Worm (Caenorhabditis elegans) whole organism, late embryonic: ENCODE results near the gene C29F7.1.

Source experiments
- K09A11.1 ChIP-seq: sonication (generic microtip); optimal IDR thresholded peaks from 2 replicates; lab custom pipeline; 2017; ENCODE audit warnings: antibody characterized with exemption, mild to moderate bottlenecking, missing genetic modification characterization, missing compliant biosample characterization; ENCODE audit not compliant: insufficient read depth
- ceh-34 ChIP-seq: sonication (generic microtip); optimal IDR thresholded peaks from 2 replicates; lab custom pipeline; 2016; ENCODE audit warnings: mild to moderate bottlenecking, missing genetic modification characterization, missing compliant biosample characterization
- ets-4 ChIP-seq: sonication (generic microtip); optimal IDR thresholded peaks from 2 replicates; lab custom pipeline; 2016; ENCODE audit warnings: missing genetic modification characterization, missing compliant biosample characterization
- fkh-10 ChIP-seq: fragments of 150-350 bp; optimal IDR thresholded peaks from 2 replicates; lab custom pipeline; 2014; ENCODE audit warnings: missing biosample characterization, missing genetic modification reagents, missing genetic modification characterization
- hlh-15 ChIP-seq: sonication (generic microtip); optimal IDR thresholded peaks from 2 replicates; lab custom pipeline; 2016; ENCODE audit warnings: missing genetic modification characterization, missing compliant biosample characterization
- nfya-1 ChIP-seq: sonication (generic microtip); optimal IDR thresholded peaks from 2 replicates; lab custom pipeline; 2017; ENCODE audit warnings: missing genetic modification characterization, mild to moderate bottlenecking, missing compliant biosample characterization, antibody characterized with exemption, moderate library complexity
- pha-4 ChIP-seq: fragments of 150-350 bp; optimal IDR thresholded peaks from 2 replicates; lab custom pipeline; 2018; ENCODE audit warnings: missing biosample characterization, missing genetic modification reagents, missing genetic modification characterization
- sox-4 ChIP-seq: sonication (generic microtip); optimal IDR thresholded peaks from 2 replicates; lab custom pipeline; 2017; ENCODE audit warnings: mild to moderate bottlenecking, missing genetic modification characterization, inconsistent platforms, missing compliant biosample characterization
- unc-86 ChIP-seq: sonication (generic microtip); optimal IDR thresholded peaks from 2 replicates; lab custom pipeline; 2016; ENCODE audit warnings: missing genetic modification characterization, missing compliant biosample characterization

DNA sequence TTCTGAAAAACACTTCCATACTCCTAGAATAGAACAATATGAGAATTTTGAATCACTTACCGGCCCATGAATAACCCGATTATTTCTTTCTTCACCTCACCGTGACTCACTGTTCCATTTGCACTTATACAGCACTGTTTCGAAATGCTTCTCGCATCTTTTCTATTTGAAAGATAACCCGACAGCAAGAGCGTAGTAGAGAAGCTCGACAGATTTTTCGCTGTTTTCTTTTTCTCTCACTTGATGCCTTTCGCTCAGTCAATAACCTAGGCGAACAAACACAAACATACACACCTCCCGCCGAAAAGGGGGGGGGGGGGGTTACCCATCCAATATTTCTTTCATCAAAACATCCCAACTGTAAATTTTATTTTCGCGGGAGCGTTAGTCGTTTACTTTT is 8.4 kb upstream of the C29F7.1 start:
- TF ChIP-seq nfya-1 (tag; lab: Kevin White, UChicago) = no peak
- no peak for TF ChIP-seq fkh-10
- TF ChIP-seq ets-4 = no peak
- no peak for TF ChIP-seq unc-86 (tag; lab: Kevin White, UChicago)
- no peak for TF ChIP-seq sox-4
- no peak for TF ChIP-seq hlh-15 (tag; lab: Kevin White, UChicago)
- no peak for TF ChIP-seq ceh-34 (tag; lab: Kevin White, UChicago)
- no peak for TF ChIP-seq pha-4 (tag; lab: Kevin White, UChicago)
- no peak for TF ChIP-seq K09A11.1 (tag; lab: Kevin White, UChicago)
